Worm (Caenorhabditis elegans): Measurements from ENCODE around the gene tric-1B.2.

Gene tric-1B.2

DNA sequence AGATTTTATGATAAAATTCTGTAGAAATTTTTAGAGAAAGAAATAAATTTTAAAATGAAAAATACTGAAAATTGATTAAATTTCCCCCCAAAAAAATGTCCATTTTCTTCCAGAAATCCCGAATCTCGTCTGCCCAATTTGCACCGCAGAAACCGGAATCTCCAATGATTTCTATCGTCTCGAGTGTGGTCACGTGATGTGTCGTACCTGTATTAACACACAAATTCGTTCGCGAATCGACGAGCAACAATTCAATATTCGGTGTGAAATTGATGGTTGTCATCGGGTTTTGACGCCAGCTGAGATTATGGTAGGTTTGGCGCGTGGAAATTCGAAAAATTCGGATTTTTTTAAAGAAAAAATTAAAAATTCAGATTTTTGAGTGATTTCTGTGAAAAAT is 17.4 kb upstream of the tric-1B.2 start:
- no peak for TF ChIP-seq ref-1 (GFP tag; conservative IDR thresholded peaks at IDR 0.05)
- TF ChIP-seq tab-1 (GFP tag; IDR thresholded peaks at IDR 0.05): no peak
- no peak for TF ChIP-seq ztf-23 (GFP tag; IDR thresholded peaks at IDR 0.05)
- no peak for TF ChIP-seq klf-2 (GFP tag; conservative IDR thresholded peaks at IDR 0.05)
- no peak for TF ChIP-seq med-1 (GFP tag; optimal IDR thresholded peaks at IDR 0.05; ENCODE audit: insufficient read depth)
- TF ChIP-seq ztf-29 (GFP tag; IDR thresholded peaks at IDR 0.05): no peak
- TF ChIP-seq T22C8.4 (GFP tag; IDR thresholded peaks at IDR 0.05): no peak
- no peak for TF ChIP-seq flt-1 (GFP tag; IDR thresholded peaks at IDR 0.05)
- TF ChIP-seq cog-1 (tag; optimal IDR thresholded peaks at IDR 0.05): no peak

DNA sequence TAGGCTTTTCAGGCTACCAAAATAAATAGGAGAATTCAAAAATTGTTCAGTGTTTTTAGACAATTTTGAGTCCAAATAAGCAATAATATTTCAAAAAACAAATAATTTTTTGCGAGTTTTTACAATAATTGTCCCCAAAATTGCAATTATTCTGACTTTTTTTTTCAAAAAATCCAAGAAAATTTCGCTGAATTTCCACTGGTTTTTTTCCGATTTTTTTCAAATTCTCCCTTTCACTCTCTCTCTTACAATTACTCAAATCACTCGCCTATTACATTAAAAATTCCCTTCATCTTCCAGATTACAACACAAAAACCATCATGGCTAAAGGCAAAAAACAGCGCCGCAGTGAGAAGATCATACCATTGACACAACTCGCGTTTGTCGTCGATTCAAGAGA is 9.9 kb upstream of the tric-1B.2 start, which contains the start of gene Y57A10A.31:
Gene Y57A10A.31 (plus strand): TSS at position 301 of the 400 bp plus-strand sequence.
- TF ChIP-seq ref-1 (GFP tag; conservative IDR thresholded peaks at IDR 0.05) (no peak), flt-1 (GFP tag; IDR thresholded peaks at IDR 0.05) (no peak), klf-2 (GFP tag; conservative IDR thresholded peaks at IDR 0.05) (no peak), ztf-23 (GFP tag; IDR thresholded peaks at IDR 0.05) (no peak), med-1 (GFP tag; optimal IDR thresholded peaks at IDR 0.05; ENCODE audit: insufficient read depth) (no peak), T22C8.4 (GFP tag; IDR thresholded peaks at IDR 0.05) (no peak), ztf-29 (GFP tag; IDR thresholded peaks at IDR 0.05) (no peak), cog-1 (tag; optimal IDR thresholded peaks at IDR 0.05) (no peak), tab-1 (GFP tag; IDR thresholded peaks at IDR 0.05) (no peak)

DNA sequence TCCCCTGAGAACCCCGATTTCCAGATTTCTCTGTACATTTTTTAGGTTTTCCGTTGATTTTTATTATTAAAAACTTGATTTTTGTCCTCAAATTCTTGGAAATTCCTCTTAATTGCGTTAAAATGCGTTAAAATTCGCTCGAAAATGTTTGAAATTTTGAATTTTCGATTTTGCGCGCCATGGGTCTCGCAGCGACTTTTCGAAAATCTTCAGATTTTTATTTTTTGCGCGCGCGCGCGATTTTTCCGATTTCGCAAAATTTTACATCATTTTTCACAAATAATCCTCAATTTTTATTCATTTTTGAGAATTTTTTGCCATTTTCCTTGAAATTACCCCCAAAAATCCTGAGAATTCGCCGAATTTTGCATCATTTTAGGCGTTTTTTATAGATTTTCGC is 4.9 kb upstream of the tric-1B.2 start:
- TF ChIP-seq ztf-29 (GFP tag; IDR thresholded peaks at IDR 0.05) (no peak), cog-1 (tag; optimal IDR thresholded peaks at IDR 0.05) (no peak), med-1 (GFP tag; optimal IDR thresholded peaks at IDR 0.05; ENCODE audit: insufficient read depth) (no peak), ztf-23 (GFP tag; IDR thresholded peaks at IDR 0.05) (no peak), ref-1 (GFP tag; conservative IDR thresholded peaks at IDR 0.05) (no peak), flt-1 (GFP tag; IDR thresholded peaks at IDR 0.05) (no peak), klf-2 (GFP tag; conservative IDR thresholded peaks at IDR 0.05) (no peak), T22C8.4 (GFP tag; IDR thresholded peaks at IDR 0.05) (no peak), tab-1 (GFP tag; IDR thresholded peaks at IDR 0.05) (no peak)

DNA sequence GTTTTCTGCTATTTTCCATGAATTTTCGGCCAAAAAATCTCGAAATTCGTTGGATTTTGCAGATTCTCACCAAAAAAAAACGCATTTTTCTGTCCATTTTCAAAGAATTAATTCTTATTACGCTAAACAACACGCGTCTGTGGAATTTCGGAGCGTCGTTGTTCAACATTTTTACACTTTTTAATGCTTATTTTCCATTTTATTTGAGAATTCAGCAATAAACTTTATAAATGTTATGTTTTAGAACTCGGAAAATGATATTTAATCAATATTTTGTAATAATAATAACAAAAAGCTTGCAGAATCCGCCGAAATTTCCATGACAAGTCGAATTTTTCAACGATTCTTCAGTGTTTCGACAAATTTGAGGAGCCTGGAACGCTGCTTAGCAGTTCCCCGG is 1.2 kb upstream of the tric-1B.2 start, which contains the start of gene ife-5:
Gene ife-5 (plus strand): TSS at position 301 of the 400 bp plus-strand sequence.
- TF ChIP-seq ztf-29 (GFP tag; IDR thresholded peaks at IDR 0.05) (no peak), klf-2 (GFP tag; conservative IDR thresholded peaks at IDR 0.05) (no peak), cog-1 (tag; optimal IDR thresholded peaks at IDR 0.05) (no peak), tab-1 (GFP tag; IDR thresholded peaks at IDR 0.05) (no peak), T22C8.4 (GFP tag; IDR thresholded peaks at IDR 0.05) (no peak), ztf-23 (GFP tag; IDR thresholded peaks at IDR 0.05) (no peak), ref-1 (GFP tag; conservative IDR thresholded peaks at IDR 0.05) (no peak), med-1 (GFP tag; optimal IDR thresholded peaks at IDR 0.05; ENCODE audit: insufficient read depth) (no peak), flt-1 (GFP tag; IDR thresholded peaks at IDR 0.05) (no peak)

DNA sequence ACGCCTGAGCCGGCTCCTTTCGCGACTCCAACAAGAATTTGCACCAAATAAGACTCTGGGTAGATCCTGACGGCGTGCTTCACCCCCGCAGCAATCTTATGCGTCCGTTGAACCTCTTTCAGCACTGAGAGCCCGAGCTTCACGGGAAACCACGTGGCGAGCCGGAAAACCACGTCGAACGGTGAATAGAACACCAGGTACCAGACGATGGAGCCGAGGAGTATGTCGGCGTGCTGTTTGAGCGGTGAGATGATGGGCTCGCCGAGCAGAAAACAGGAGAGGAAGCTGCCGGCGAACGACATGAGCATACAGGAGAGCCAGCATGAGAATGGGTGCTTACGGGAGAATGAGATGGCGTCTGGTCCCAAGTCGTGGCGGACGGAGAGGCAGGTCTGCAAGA is 585 bp downstream of the tric-1B.2 start:
- TF ChIP-seq T22C8.4 (GFP tag; IDR thresholded peaks at IDR 0.05) (no peak), klf-2 (GFP tag; conservative IDR thresholded peaks at IDR 0.05) (no peak), ztf-23 (GFP tag; IDR thresholded peaks at IDR 0.05) (no peak), tab-1 (GFP tag; IDR thresholded peaks at IDR 0.05) (no peak), flt-1 (GFP tag; IDR thresholded peaks at IDR 0.05) (no peak)

- no peak for TF ChIP-seq med-1 (GFP tag; optimal IDR thresholded peaks at IDR 0.05; ENCODE audit: insufficient read depth)
- TF ChIP-seq ztf-29 (GFP tag; IDR thresholded peaks at IDR 0.05): no peak
- no peak for TF ChIP-seq ref-1 (GFP tag; conservative IDR thresholded peaks at IDR 0.05)
- TF ChIP-seq klf-2 (GFP tag; conservative IDR thresholded peaks at IDR 0.05): no peak
- no peak for TF ChIP-seq T22C8.4 (GFP tag; IDR thresholded peaks at IDR 0.05)
- no peak for TF ChIP-seq tab-1 (GFP tag; IDR thresholded peaks at IDR 0.05)
- TF ChIP-seq flt-1 (GFP tag; IDR thresholded peaks at IDR 0.05): no peak
- TF ChIP-seq cog-1 (tag; optimal IDR thresholded peaks at IDR 0.05): no peak
- no peak for TF ChIP-seq ztf-23 (GFP tag; IDR thresholded peaks at IDR 0.05)
These were observed 4.2 kb downstream of the tric-1B.2 start, which contains the start of gene Y57A10A.27 for ce11 chrII:12274944-12275343. Gene Y57A10A.27, minus strand, starts transcription at chrII:12275044.

DNA sequence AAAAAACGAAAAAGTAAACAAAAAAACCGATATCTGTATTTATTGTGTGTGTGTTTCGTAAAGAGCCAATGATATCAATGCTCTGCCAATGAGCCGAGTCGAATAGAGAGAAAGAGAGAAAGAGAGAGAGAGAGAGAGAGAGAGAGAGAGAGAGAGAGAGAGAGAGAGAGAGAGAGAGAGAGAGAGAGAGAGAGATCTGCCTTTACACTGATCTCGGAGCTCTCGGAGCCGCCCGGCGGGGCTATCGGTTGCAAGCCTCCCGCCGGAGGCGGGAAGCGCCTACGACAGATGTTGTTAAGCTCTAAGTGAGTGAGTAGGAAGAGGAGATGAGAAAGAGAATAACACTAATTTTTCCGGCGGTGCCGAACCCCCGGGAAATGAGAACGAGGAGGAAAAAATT is 10.3 kb downstream of the tric-1B.2 start:
- TF ChIP-seq flt-1 (GFP tag; IDR thresholded peaks at IDR 0.05): no peak
- TF ChIP-seq cog-1 (tag; optimal IDR thresholded peaks at IDR 0.05): no peak
- no peak for TF ChIP-seq ztf-29 (GFP tag; IDR thresholded peaks at IDR 0.05)
- no peak for TF ChIP-seq ref-1 (GFP tag; conservative IDR thresholded peaks at IDR 0.05)
- no peak for TF ChIP-seq T22C8.4 (GFP tag; IDR thresholded peaks at IDR 0.05)
- TF ChIP-seq klf-2 (GFP tag; conservative IDR thresholded peaks at IDR 0.05): no peak

ce11 chrII:12266797-12267196 is 12.4 kb downstream of the tric-1B.2 start:
- no peak for TF ChIP-seq tab-1 (GFP tag; IDR thresholded peaks at IDR 0.05)
- no peak for TF ChIP-seq ztf-29 (GFP tag; IDR thresholded peaks at IDR 0.05)
- no peak for TF ChIP-seq med-1 (GFP tag; optimal IDR thresholded peaks at IDR 0.05; ENCODE audit: insufficient read depth)
- TF ChIP-seq flt-1 (GFP tag; IDR thresholded peaks at IDR 0.05): no peak
- no peak for TF ChIP-seq klf-2 (GFP tag; conservative IDR thresholded peaks at IDR 0.05)
- TF ChIP-seq cog-1 (tag; optimal IDR thresholded peaks at IDR 0.05): no peak
- no peak for TF ChIP-seq ref-1 (GFP tag; conservative IDR thresholded peaks at IDR 0.05)
- TF ChIP-seq T22C8.4 (GFP tag; IDR thresholded peaks at IDR 0.05): no peak
- TF ChIP-seq ztf-23 (GFP tag; IDR thresholded peaks at IDR 0.05): no peak

ce11 chrII:12266145-12266544 is 13.0 kb downstream of the tric-1B.2 start, which contains the start of gene tric-1B.1:
Gene tric-1B.1, minus strand, starts transcription at chrII:12266245.
- TF ChIP-seq T22C8.4 (GFP tag; IDR thresholded peaks at IDR 0.05) (no peak), ref-1 (GFP tag; conservative IDR thresholded peaks at IDR 0.05) (no peak), klf-2 (GFP tag; conservative IDR thresholded peaks at IDR 0.05) (no peak), flt-1 (GFP tag; IDR thresholded peaks at IDR 0.05) (no peak), ztf-29 (GFP tag; IDR thresholded peaks at IDR 0.05) (no peak), ztf-23 (GFP tag; IDR thresholded peaks at IDR 0.05) (no peak), tab-1 (GFP tag; IDR thresholded peaks at IDR 0.05) (no peak), cog-1 (tag; optimal IDR thresholded peaks at IDR 0.05) (no peak), med-1 (GFP tag; optimal IDR thresholded peaks at IDR 0.05; ENCODE audit: insufficient read depth) (no peak)

ce11 chrII:12264847-12265246 is 14.3 kb downstream of the tric-1B.2 start:
- TF ChIP-seq cog-1 (tag; optimal IDR thresholded peaks at IDR 0.05): no peak
